Worm (Caenorhabditis elegans) whole organism, L4 larva: ENCODE results near the gene Y58A7A.1.
A peak's percentile ranks its signal among the peaks of the same experiment; 100 is the strongest.
"Not testable (repeated sequence)": the region's sequence is repeated elsewhere in the genome, so short reads cannot be mapped to it uniquely, and the experiment has no call there.

Experiments
- D1046.2 ChIP-seq: fragments of 200-800 bp; sonication (Bioruptor generic); IDR thresholded peaks from 2 replicates; pipeline ENCODE4 v1.3.6; 2022; ENCODE audit warnings: missing genetic modification characterization, missing compliant biosample characterization
- Y105C5A.15 ChIP-seq: fragments of 200-800 bp; sonication (Bioruptor generic); IDR thresholded peaks from 2 replicates; pipeline ENCODE4 v1.3.6; 2022; ENCODE audit warnings: missing genetic modification characterization, missing compliant biosample characterization
- Y48G9A.11 ChIP-seq: fragments of 200-800 bp; sonication (Bioruptor generic); IDR thresholded peaks from 2 replicates; pipeline ENCODE4 v1.3.6; 2022; ENCODE audit warnings: missing genetic modification reagents, missing genetic modification characterization, missing compliant biosample characterization
- Y5F2A.4 ChIP-seq: fragments of 200-800 bp; sonication (Bioruptor generic); optimal IDR thresholded peaks from 2 replicates; lab custom pipeline; 2018; ENCODE audit warnings: mild to moderate bottlenecking, missing genetic modification characterization, missing compliant biosample characterization
- Y75B8A.6 ChIP-seq: fragments of 200-800 bp; sonication (Bioruptor generic); IDR thresholded peaks from 2 replicates; pipeline ENCODE4 v1.3.6; 2022; ENCODE audit warnings: missing genetic modification reagents, missing genetic modification characterization, missing compliant biosample characterization
- ZK337.2 ChIP-seq: fragments of 200-800 bp; sonication (Bioruptor generic); IDR thresholded peaks from 2 replicates; pipeline ENCODE4 v1.3.6; 2022; ENCODE audit warnings: missing genetic modification reagents, missing genetic modification characterization, missing compliant biosample characterization
- aha-1 ChIP-seq: fragments of 150-350 bp; peaks from one replicate; lab custom pipeline; 2014; ENCODE audit warnings: missing biosample characterization, missing genetic modification characterization
- arid-1 ChIP-seq: fragments of 200-800 bp; sonication (Bioruptor generic); conservative IDR thresholded peaks from 2 replicates; pipeline ENCODE4 v1.3.6; 2022; ENCODE audit warnings: missing genetic modification reagents, missing genetic modification characterization, missing compliant biosample characterization
- ceh-20 ChIP-seq: fragments of 200-800 bp; sonication (Bioruptor generic); IDR thresholded peaks from 2 replicates; pipeline ENCODE4 v1.3.6; 2022; ENCODE audit warnings: missing genetic modification reagents, missing genetic modification characterization, missing compliant biosample characterization
- ceh-28 ChIP-seq: fragments of 150-350 bp; optimal IDR thresholded peaks from 2 replicates; lab custom pipeline; 2014; ENCODE audit warnings: missing biosample characterization, missing genetic modification reagents, missing genetic modification characterization
- ceh-44 ChIP-seq: fragments of 200-800 bp; sonication (Bioruptor generic); IDR thresholded peaks from 2 replicates; pipeline ENCODE4 v1.3.6; 2022; ENCODE audit warnings: missing genetic modification reagents, missing genetic modification characterization, missing compliant biosample characterization
- ceh-82 ChIP-seq: sonication (generic microtip); optimal IDR thresholded peaks from 2 replicates; lab custom pipeline; 2017; ENCODE audit warnings: missing biosample characterization, missing genetic modification characterization
- ctbp-1 ChIP-seq: fragments of 200-800 bp; sonication (Bioruptor generic); IDR thresholded peaks from 2 replicates; pipeline ENCODE4 v1.3.6; 2022; ENCODE audit warnings: missing genetic modification reagents, missing genetic modification characterization, missing compliant biosample characterization
- daf-19 ChIP-seq: fragments of 200-800 bp; sonication (Bioruptor generic); conservative IDR thresholded peaks from 2 replicates; pipeline ENCODE4 v1.3.6; 2022; ENCODE audit warnings: missing genetic modification characterization, missing compliant biosample characterization
- daf-8 ChIP-seq: fragments of 200-800 bp; sonication (Bioruptor generic); IDR thresholded peaks from 2 replicates; pipeline ENCODE4 v1.3.6; 2022; ENCODE audit warnings: missing genetic modification characterization, missing compliant biosample characterization
- dmd-6 ChIP-seq: fragments of 200-800 bp; sonication (Bioruptor generic); IDR thresholded peaks from 2 replicates; pipeline ENCODE4 v1.3.6; 2022; ENCODE audit warnings: missing genetic modification reagents, missing genetic modification characterization, missing compliant biosample characterization
- dmd-8 ChIP-seq: fragments of 200-800 bp; sonication (Bioruptor generic); IDR thresholded peaks from 2 replicates; pipeline ENCODE4 v1.3.6; 2022; ENCODE audit warnings: missing genetic modification characterization, missing compliant biosample characterization
- dmd-9 ChIP-seq: fragments of 200-800 bp; sonication (Bioruptor generic); IDR thresholded peaks from 2 replicates; pipeline ENCODE4 v1.3.6; 2022; ENCODE audit warnings: missing genetic modification reagents, missing genetic modification characterization, missing compliant biosample characterization
- hlh-11 ChIP-seq: fragments of 200-800 bp; sonication (Bioruptor generic); optimal IDR thresholded peaks from 2 replicates; lab custom pipeline; 2018; ENCODE audit warnings: mild to moderate bottlenecking, missing genetic modification characterization, missing compliant biosample characterization
- hmg-1.1 ChIP-seq: fragments of 200-800 bp; sonication (Bioruptor generic); IDR thresholded peaks from 2 replicates; pipeline ENCODE4 v1.3.6; 2022; ENCODE audit warnings: missing genetic modification reagents, missing genetic modification characterization, missing compliant biosample characterization
- jun-1 ChIP-seq: fragments of 150-350 bp; optimal IDR thresholded peaks from 2 replicates; lab custom pipeline; 2014; ENCODE audit warnings: missing biosample characterization, missing genetic modification reagents, missing genetic modification characterization
- lin-1 ChIP-seq: fragments of 200-800 bp; sonication (Bioruptor generic); IDR thresholded peaks from 2 replicates; pipeline ENCODE4 v1.3.6; 2022; ENCODE audit warnings: missing genetic modification reagents, missing genetic modification characterization, missing compliant biosample characterization
- lin-29 ChIP-seq: fragments of 200-800 bp; sonication (Bioruptor generic); IDR thresholded peaks from 2 replicates; pipeline ENCODE4 v1.3.6; 2022; ENCODE audit warnings: missing genetic modification reagents, missing genetic modification characterization, missing compliant biosample characterization
- lin-38 ChIP-seq: fragments of 200-800 bp; sonication (Bioruptor generic); IDR thresholded peaks from 2 replicates; pipeline ENCODE4 v1.3.6; 2022; ENCODE audit warnings: missing genetic modification reagents, missing genetic modification characterization, missing compliant biosample characterization
- lir-3 ChIP-seq: sonication (generic microtip); optimal IDR thresholded peaks from 2 replicates; lab custom pipeline; 2016; ENCODE audit warnings: mild to moderate bottlenecking, missing genetic modification characterization, missing compliant biosample characterization
- madf-9 ChIP-seq: fragments of 200-800 bp; sonication (Bioruptor generic); conservative IDR thresholded peaks from 2 replicates; pipeline ENCODE4 v1.3.6; 2022; ENCODE audit warnings: missing genetic modification reagents, missing genetic modification characterization, missing compliant biosample characterization
- mdt-29 ChIP-seq: fragments of 200-800 bp; sonication (Bioruptor generic); IDR thresholded peaks from 2 replicates; pipeline ENCODE4 v1.3.6; 2022; ENCODE audit warnings: missing genetic modification reagents, missing genetic modification characterization, missing compliant biosample characterization
- mep-1 ChIP-seq: fragments of 150-350 bp; sonication (generic microtip); optimal IDR thresholded peaks from 3 replicates; lab custom pipeline; 2014; ENCODE audit warnings: missing biosample characterization, missing genetic modification characterization
- mes-2 ChIP-seq: sonication (generic microtip); optimal IDR thresholded peaks from 2 replicates; lab custom pipeline; 2016; ENCODE audit warnings: missing genotype, mild to moderate bottlenecking, missing genetic modification characterization, missing compliant biosample characterization; ENCODE audit not compliant: poor library complexity, severe bottlenecking
- mxl-2 ChIP-seq: fragments of 200-800 bp; sonication (Bioruptor generic); conservative IDR thresholded peaks from 2 replicates; pipeline ENCODE4 v1.3.6; 2022; ENCODE audit warnings: missing genetic modification reagents, missing genetic modification characterization, missing compliant biosample characterization
- nhr-237 ChIP-seq: sonication (generic microtip); optimal IDR thresholded peaks from 2 replicates; lab custom pipeline; 2017; ENCODE audit warnings: missing biosample characterization, missing genetic modification characterization
- nhr-25 ChIP-seq: sonication (generic microtip); optimal IDR thresholded peaks from 2 replicates; lab custom pipeline; 2017; ENCODE audit warnings: missing genetic modification characterization, mild to moderate bottlenecking, missing compliant biosample characterization, antibody characterized with exemption, moderate library complexity, borderline replicate concordance; ENCODE audit not compliant: insufficient read depth
- nhr-42 ChIP-seq: fragments of 200-800 bp; sonication (Bioruptor generic); IDR thresholded peaks from 2 replicates; pipeline ENCODE4 v1.3.6; 2022; ENCODE audit warnings: missing genetic modification characterization, missing compliant biosample characterization
- pha-4 ChIP-seq, 2 experiments: fragments of 150-350 bp in 1 of 2; fragments of 200-800 bp in 1 of 2; sonication (Bioruptor generic) in 1 of 2; IDR thresholded peaks in 1 of 2; optimal IDR thresholded peaks in 1 of 2; 2 replicates each; pipeline versions ENCODE4 v1.3.6 to Lab custom; 2014 to 2022; ENCODE audit warnings: missing genetic modification characterization in 2 of 2, missing genetic modification reagents in 2 of 2, missing biosample characterization in 1 of 2, missing compliant biosample characterization in 1 of 2
- php-3 ChIP-seq: fragments of 200-800 bp; sonication (Bioruptor generic); IDR thresholded peaks from 2 replicates; pipeline ENCODE4 v1.3.6; 2022; ENCODE audit warnings: missing genetic modification reagents, missing genetic modification characterization, missing compliant biosample characterization
- rbr-2 ChIP-seq: sonication (generic microtip); optimal IDR thresholded peaks from 2 replicates; lab custom pipeline; 2016; ENCODE audit warnings: missing genotype, missing genetic modification characterization, missing compliant biosample characterization
- saeg-2 ChIP-seq: fragments of 200-800 bp; sonication (Bioruptor generic); IDR thresholded peaks from 2 replicates; pipeline ENCODE4 v1.3.6; 2022; ENCODE audit warnings: missing genetic modification reagents, missing genetic modification characterization, missing compliant biosample characterization
- set-16 ChIP-seq: fragments of 200-800 bp; sonication (Bioruptor generic); IDR thresholded peaks from 2 replicates; pipeline ENCODE4 v1.3.6; 2022; ENCODE audit warnings: missing genetic modification reagents, missing genetic modification characterization, missing compliant biosample characterization
- snpc-1.2 ChIP-seq: fragments of 200-800 bp; sonication (Bioruptor generic); IDR thresholded peaks from 2 replicates; pipeline ENCODE4 v1.3.6; 2022; ENCODE audit warnings: missing genetic modification reagents, missing genetic modification characterization, missing compliant biosample characterization
- tag-97 ChIP-seq: fragments of 200-800 bp; sonication (Bioruptor generic); IDR thresholded peaks from 2 replicates; pipeline ENCODE4 v1.3.6; 2022; ENCODE audit warnings: missing genetic modification characterization, missing compliant biosample characterization
- tra-1 ChIP-seq: fragments of 200-800 bp; sonication (Bioruptor generic); IDR thresholded peaks from 2 replicates; pipeline ENCODE4 v1.3.6; 2022; ENCODE audit warnings: missing genetic modification reagents, missing genetic modification characterization, missing compliant biosample characterization
- vab-7 ChIP-seq: fragments of 200-800 bp; sonication (Bioruptor generic); IDR thresholded peaks from 2 replicates; pipeline ENCODE4 v1.3.6; 2022; ENCODE audit warnings: missing genetic modification reagents, missing genetic modification characterization, missing compliant biosample characterization
- zfp-3 ChIP-seq: fragments of 200-800 bp; sonication (Bioruptor generic); conservative IDR thresholded peaks from 2 replicates; pipeline ENCODE4 v1.3.6; 2022; ENCODE audit warnings: missing genetic modification reagents, missing genetic modification characterization, missing compliant biosample characterization
- ztf-11 ChIP-seq: fragments of 150-350 bp; optimal IDR thresholded peaks from 2 replicates; lab custom pipeline; 2014; ENCODE audit warnings: missing biosample characterization, missing genetic modification characterization
- ztf-7 ChIP-seq: fragments of 150-350 bp; optimal IDR thresholded peaks from 2 replicates; lab custom pipeline; 2014; ENCODE audit warnings: missing biosample characterization, missing genetic modification characterization

Gene Y58A7A.1

ce11 chrV:5049333-5049942 lies 19.9 kb downstream of the Y58A7A.1 start, which contains the start of the genes pqn-51 and K11D12.14 (continued):
- TF ChIP-seq ztf-7 (tag; lab: Kevin White, UChicago) (peak; percentile 55), nhr-237 (tag; lab: Kevin White, UChicago) (no peak), Y5F2A.4 (GFP tag; lab: Kevin White, UChicago) (no peak), rbr-2 (tag; lab: Kevin White, UChicago) (peak; percentile 97), ztf-11 (tag; lab: Kevin White, UChicago) (no peak), ceh-82 (no peak), nhr-25 (tag; lab: Kevin White, UChicago) (peak; percentile 24), jun-1 (tag; lab: Kevin White, UChicago) (peak; percentile 88), mep-1 (tag; lab: Kevin White, UChicago) (peak; percentile 87), tag-97 (no peak), hlh-11 (tag; lab: Kevin White, UChicago) (peak; percentile 95), lir-3 (no peak), mes-2 (tag; lab: Kevin White, UChicago) (peak; percentile 83), daf-19 (peak; percentile 78), ceh-28 (tag; lab: Kevin White, UChicago) (no peak), aha-1 (tag; lab: Kevin White, UChicago) (peak; percentile 87), tra-1 (GFP tag; lab: Robert Waterston, UW) (peak; percentile 91), ceh-20 (GFP tag; lab: Robert Waterston, UW) (peak; percentile 97), Y105C5A.15 (GFP tag; lab: Robert Waterston, UW) (0 out of 2 replicates have a peak, but pooled peaks have one; percentile 54), mxl-2 (GFP tag; lab: Robert Waterston, UW) (peak; percentile 33; the same call in 1 of the 2 replicates), Y48G9A.11 (GFP tag; lab: Robert Waterston, UW) (peak; percentile 57; the same call in 1 of the 2 replicates), daf-8 (GFP tag; lab: Robert Waterston, UW) (no peak), set-16 (GFP tag; lab: Robert Waterston, UW) (peak; percentile 88)

ce11 chrV:5047230-5047629 lies 22.1 kb downstream of the Y58A7A.1 start:
- peak; percentile 81; the same call in 1 of the 2 replicates for TF ChIP-seq vab-7 (GFP tag; lab: Robert Waterston, UW)
- peak; percentile 60; the same call in 1 of the 2 replicates for TF ChIP-seq lin-1 (GFP tag; lab: Robert Waterston, UW)
- TF ChIP-seq ZK337.2 (GFP tag; lab: Robert Waterston, UW) = peak; percentile 46; the same call in 1 of the 2 replicates
- peak; percentile 81 for TF ChIP-seq lin-29 (GFP tag; lab: Robert Waterston, UW)
- TF ChIP-seq hmg-1.1 (GFP tag; lab: Robert Waterston, UW) = peak; percentile 97
- peak; percentile 95 for TF ChIP-seq ctbp-1 (GFP tag; lab: Robert Waterston, UW)
- TF ChIP-seq Y48G9A.11 (GFP tag; lab: Robert Waterston, UW) = peak; percentile 57; the same call in 1 of the 2 replicates
- 0 out of 2 replicates have a peak, but pooled peaks have one; percentile 64 for TF ChIP-seq dmd-9
- peak; percentile 75 for TF ChIP-seq mdt-29 (GFP tag; lab: Robert Waterston, UW)
- TF ChIP-seq dmd-6 = peak; percentile 89
- TF ChIP-seq rbr-2 (tag; lab: Kevin White, UChicago) = peak; percentile 25
- peak; percentile 82 for TF ChIP-seq php-3 (GFP tag; lab: Robert Waterston, UW)
- peak; percentile 80 for TF ChIP-seq pha-4 (GFP tag; IDR thresholded peaks at IDR 0.05; lab: Robert Waterston, UW)
- not testable (repeated sequence) for TF ChIP-seq pha-4 (tag; optimal IDR thresholded peaks at IDR 0.05; lab: Kevin White, UChicago)
- peak; percentile 91 for TF ChIP-seq ceh-20 (GFP tag; lab: Robert Waterston, UW)
- TF ChIP-seq saeg-2 (GFP tag; lab: Robert Waterston, UW) = peak; percentile 79
- 0 out of 2 replicates have a peak, but pooled peaks have one; percentile 30 for TF ChIP-seq snpc-1.2 (GFP tag; lab: Robert Waterston, UW)
- peak; percentile 79; the same call in 1 of the 2 replicates for TF ChIP-seq arid-1 (GFP tag; lab: Robert Waterston, UW)
- peak; percentile 93 for TF ChIP-seq nhr-42
- TF ChIP-seq Y75B8A.6 (GFP tag; lab: Robert Waterston, UW) = 0 out of 2 replicates have a peak, but pooled peaks have one; percentile 33
- TF ChIP-seq zfp-3 (GFP tag; lab: Robert Waterston, UW) = peak; percentile 82
- peak; percentile 92 for TF ChIP-seq tra-1 (GFP tag; lab: Robert Waterston, UW)
- TF ChIP-seq set-16 (GFP tag; lab: Robert Waterston, UW) = peak; percentile 94
- TF ChIP-seq madf-9 (GFP tag; lab: Robert Waterston, UW) = peak; percentile 77
- TF ChIP-seq ceh-44 = peak; percentile 86
- peak; percentile 90 for TF ChIP-seq lin-38
- TF ChIP-seq dmd-8 (GFP tag; lab: Robert Waterston, UW) = 0 out of 2 replicates have a peak, but pooled peaks have one; percentile 59
- TF ChIP-seq D1046.2 (GFP tag; lab: Robert Waterston, UW) = peak; percentile 73; the same call in 1 of the 2 replicates
